Worm (Caenorhabditis elegans) whole organism, early embryonic: ENCODE measurements around the gene fbxa-53.
"Not testable (repeated sequence)": the region's sequence is repeated elsewhere in the genome, so short reads cannot be mapped to it uniquely, and the experiment has no call there.

ENCODE experiments used
- B0310.2 ChIP-seq: sonication (generic microtip); optimal IDR thresholded peaks from 2 replicates; lab custom pipeline; 2016; ENCODE audit warnings: mild to moderate bottlenecking, missing genetic modification characterization, missing compliant biosample characterization
- F13C5.2 ChIP-seq: sonication (generic microtip); optimal IDR thresholded peaks from 2 replicates; lab custom pipeline; 2017; ENCODE audit warnings: mild to moderate bottlenecking, missing genetic modification characterization, inconsistent platforms, missing compliant biosample characterization
- aly-1 ChIP-seq: sonication (generic microtip); optimal IDR thresholded peaks from 2 replicates; lab custom pipeline; 2016; ENCODE audit warnings: missing genetic modification characterization, missing compliant biosample characterization
- ama-1 ChIP-seq: fragments of 150-350 bp; optimal IDR thresholded peaks from 2 replicates; lab custom pipeline; 2014
- ceh-13 ChIP-seq: fragments of 200-800 bp; sonication (Bioruptor generic); optimal IDR thresholded peaks from 2 replicates; lab custom pipeline; 2018; ENCODE audit warnings: mild to moderate bottlenecking, missing genetic modification characterization, missing compliant biosample characterization
- ceh-36 ChIP-seq: sonication (generic microtip); optimal IDR thresholded peaks from 2 replicates; lab custom pipeline; 2016; ENCODE audit warnings: missing genetic modification characterization, inconsistent platforms, missing compliant biosample characterization
- ets-7 ChIP-seq: sonication (generic microtip); optimal IDR thresholded peaks from 2 replicates; lab custom pipeline; 2016; ENCODE audit warnings: missing genotype, missing genetic modification characterization, missing compliant biosample characterization
- flt-1 ChIP-seq: fragments of 200-800 bp; sonication (Bioruptor generic); IDR thresholded peaks from 2 replicates; pipeline ENCODE4 v1.3.6; 2022; ENCODE audit warnings: missing genetic modification characterization, missing compliant biosample characterization
- hmbx-1 ChIP-seq: sonication (generic microtip); optimal IDR thresholded peaks from 2 replicates; lab custom pipeline; 2016; ENCODE audit warnings: mild to moderate bottlenecking, missing genetic modification characterization, missing compliant biosample characterization
- hmg-4 ChIP-seq: fragments of 200-800 bp; sonication (Bioruptor generic); optimal IDR thresholded peaks from 2 replicates; lab custom pipeline; 2018; ENCODE audit warnings: mild to moderate bottlenecking, missing genetic modification characterization, missing compliant biosample characterization
- hnd-1 ChIP-seq: sonication (generic microtip); optimal IDR thresholded peaks from 2 replicates; lab custom pipeline; 2016; ENCODE audit warnings: missing genetic modification characterization, missing compliant biosample characterization
- pes-1 ChIP-seq: fragments of 200-800 bp; sonication (Bioruptor generic); IDR thresholded peaks from 2 replicates; pipeline ENCODE4 v1.3.6; 2022; ENCODE audit warnings: missing genetic modification reagents, missing genetic modification characterization, missing compliant biosample characterization
- scrt-1 ChIP-seq: fragments of 200-800 bp; sonication (Bioruptor generic); IDR thresholded peaks from 2 replicates; pipeline ENCODE4 v1.3.6; 2022; ENCODE audit warnings: missing genetic modification characterization, missing compliant biosample characterization
- sea-1 ChIP-seq: fragments of 200-800 bp; sonication (Bioruptor generic); conservative IDR thresholded peaks from 2 replicates; pipeline ENCODE4 v1.3.6; 2022; ENCODE audit warnings: missing genetic modification characterization, missing compliant biosample characterization
- tbx-11 ChIP-seq: fragments of 200-800 bp; sonication (Bioruptor generic); IDR thresholded peaks from 2 replicates; pipeline ENCODE4 v1.3.6; 2022; ENCODE audit warnings: missing genetic modification characterization, missing compliant biosample characterization
- tbx-37 ChIP-seq: fragments of 200-800 bp; sonication (Bioruptor generic); conservative IDR thresholded peaks from 2 replicates; pipeline ENCODE4 v1.3.6; 2022; ENCODE audit warnings: missing genetic modification reagents, missing genetic modification characterization, missing compliant biosample characterization
- tra-4 ChIP-seq: sonication (generic microtip); optimal IDR thresholded peaks from 2 replicates; lab custom pipeline; 2017; ENCODE audit warnings: missing genetic modification characterization, missing compliant biosample characterization

The fbxa-53 gene

ce11 chrX:1690894-1691293 lies 27.5 kb downstream of the fbxa-53 start, which contains the start of gene C36C9.6:
TSS of gene C36C9.6 (minus strand) at chrX:1690994.
- TF ChIP-seq ama-1 (lab: Kevin White, UChicago); hmbx-1 (tag; lab: Kevin White, UChicago); scrt-1: not testable (repeated sequence)

DNA sequence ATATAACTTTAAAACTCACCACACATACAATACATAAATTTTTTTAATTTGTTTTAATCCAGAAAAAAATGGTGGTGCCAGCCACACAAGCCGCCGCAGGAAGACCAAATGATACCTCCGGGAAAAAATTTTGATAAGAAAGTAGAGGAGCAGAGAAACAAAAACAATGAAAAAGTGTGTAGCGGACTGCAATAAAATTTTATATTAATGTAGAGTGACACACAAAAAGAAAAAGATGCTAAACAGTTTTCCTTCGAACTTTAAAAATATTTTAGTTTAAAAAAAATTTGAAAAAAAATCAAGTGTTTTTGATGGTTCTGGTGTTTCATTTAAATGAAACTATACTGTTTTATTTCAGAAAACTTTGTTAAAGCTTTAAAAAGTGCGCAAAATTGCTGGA lies 28.4 kb downstream of the fbxa-53 start, which contains the start of gene C36C9.12:
TSS of gene C36C9.12 (minus strand) at position 101 of the 400 bp plus-strand sequence.
- TF ChIP-seq ama-1 (lab: Kevin White, UChicago); hmg-4; ets-7 (tag; lab: Kevin White, UChicago): not testable (repeated sequence)

DNA sequence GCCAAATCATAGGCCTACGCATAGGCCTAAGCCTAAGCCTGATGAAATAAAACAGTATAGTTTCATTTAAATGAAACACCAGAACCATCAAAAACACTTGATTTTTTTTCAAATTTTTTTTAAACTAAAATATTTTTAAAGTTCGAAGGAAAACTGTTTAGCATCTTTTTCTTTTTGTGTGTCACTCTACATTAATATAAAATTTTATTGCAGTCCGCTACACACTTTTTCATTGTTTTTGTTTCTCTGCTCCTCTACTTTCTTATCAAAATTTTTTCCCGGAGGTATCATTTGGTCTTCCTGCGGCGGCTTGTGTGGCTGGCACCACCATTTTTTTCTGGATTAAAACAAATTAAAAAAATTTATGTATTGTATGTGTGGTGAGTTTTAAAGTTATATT lies 31.3 kb downstream of the fbxa-53 start, which contains the start of gene C36C9.11:
TSS of gene C36C9.11 (plus strand) at position 301 of the 400 bp plus-strand sequence.
- not testable (repeated sequence) for TF ChIP-seq scrt-1; tra-4 (tag; lab: Kevin White, UChicago); hmbx-1 (tag; lab: Kevin White, UChicago)

- no peak for TF ChIP-seq tra-4 (tag; lab: Kevin White, UChicago)
- no peak for TF ChIP-seq ama-1 (lab: Kevin White, UChicago)
- TF ChIP-seq hnd-1 (tag; lab: Kevin White, UChicago) = no peak
- no peak for TF ChIP-seq scrt-1
- no peak for TF ChIP-seq pes-1 (GFP tag; lab: Robert Waterston, UW)
- TF ChIP-seq tbx-11 = no peak
- TF ChIP-seq B0310.2 = no peak
- no peak for TF ChIP-seq aly-1
- TF ChIP-seq ceh-13 (GFP tag; lab: Kevin White, UChicago) = no peak
- no peak for TF ChIP-seq flt-1 (GFP tag; lab: Robert Waterston, UW)
- no peak for TF ChIP-seq ceh-36 (tag; lab: Kevin White, UChicago)
- no peak for TF ChIP-seq hmbx-1 (tag; lab: Kevin White, UChicago)
- TF ChIP-seq ets-7 (tag; lab: Kevin White, UChicago) = no peak
- TF ChIP-seq tbx-37 (GFP tag; lab: Robert Waterston, UW) = no peak
- TF ChIP-seq sea-1 = no peak
- no peak for TF ChIP-seq hmg-4
- no peak for TF ChIP-seq F13C5.2 (tag; lab: Kevin White, UChicago)
Observed at ce11 chrX:1682558-1682957, 35.8 kb downstream of the fbxa-53 start, which contains the start of gene meg-4. TSS of gene meg-4 (plus strand) at chrX:1682954.

DNA sequence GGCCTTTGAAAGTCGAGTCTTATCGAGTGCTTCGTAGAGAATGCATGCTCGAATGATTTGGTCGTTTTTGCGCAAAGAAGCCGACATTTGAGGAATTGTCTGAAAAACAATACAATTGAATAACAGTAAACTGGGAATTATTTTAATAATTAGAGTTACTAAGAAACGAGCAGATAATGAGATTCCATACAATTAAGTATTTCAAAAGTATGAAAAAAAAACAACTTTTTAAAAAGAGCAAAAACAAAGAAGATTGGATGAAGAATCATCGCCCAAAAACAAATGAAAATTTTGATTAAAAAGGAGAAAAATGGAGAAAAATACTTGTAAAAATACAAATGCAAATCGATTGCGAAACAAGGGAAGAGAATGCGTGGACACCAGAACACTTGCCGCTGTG lies 40.4 kb downstream of the fbxa-53 start, which contains the start of gene fbxa-170:
TSS of gene fbxa-170 (minus strand) at position 101 of the 400 bp plus-strand sequence.
- TF ChIP-seq hmg-4 = no peak
- no peak for TF ChIP-seq ets-7 (tag; lab: Kevin White, UChicago)
- no peak for TF ChIP-seq aly-1
- no peak for TF ChIP-seq tra-4 (tag; lab: Kevin White, UChicago)
- no peak for TF ChIP-seq F13C5.2 (tag; lab: Kevin White, UChicago)
- TF ChIP-seq flt-1 (GFP tag; lab: Robert Waterston, UW) = no peak
- no peak for TF ChIP-seq ama-1 (lab: Kevin White, UChicago)
- TF ChIP-seq scrt-1 = no peak
- no peak for TF ChIP-seq tbx-11
- TF ChIP-seq B0310.2 = no peak
- TF ChIP-seq hmbx-1 (tag; lab: Kevin White, UChicago) = no peak
- TF ChIP-seq tbx-37 (GFP tag; lab: Robert Waterston, UW) = no peak
- no peak for TF ChIP-seq pes-1 (GFP tag; lab: Robert Waterston, UW)

- TF ChIP-seq hnd-1 (tag; lab: Kevin White, UChicago) = no peak
- TF ChIP-seq tra-4 (tag; lab: Kevin White, UChicago) = no peak
- TF ChIP-seq hmbx-1 (tag; lab: Kevin White, UChicago) = no peak
- no peak for TF ChIP-seq ceh-36 (tag; lab: Kevin White, UChicago)
- no peak for TF ChIP-seq F13C5.2 (tag; lab: Kevin White, UChicago)
- TF ChIP-seq sea-1 = no peak
- no peak for TF ChIP-seq tbx-37 (GFP tag; lab: Robert Waterston, UW)
- no peak for TF ChIP-seq B0310.2
- no peak for TF ChIP-seq aly-1
- no peak for TF ChIP-seq ceh-13 (GFP tag; lab: Kevin White, UChicago)
- TF ChIP-seq tbx-11 = no peak
- TF ChIP-seq flt-1 (GFP tag; lab: Robert Waterston, UW) = no peak
Observed at ce11 chrX:1675879-1676278, 42.5 kb downstream of the fbxa-53 start.

ce11 chrX:1674056-1674455 lies 44.3 kb downstream of the fbxa-53 start, which contains the start of gene tbx-31:
TSS of gene tbx-31 (minus strand) at chrX:1674156.
- TF ChIP-seq ama-1 (lab: Kevin White, UChicago) = no peak
- TF ChIP-seq hnd-1 (tag; lab: Kevin White, UChicago) = no peak

DNA sequence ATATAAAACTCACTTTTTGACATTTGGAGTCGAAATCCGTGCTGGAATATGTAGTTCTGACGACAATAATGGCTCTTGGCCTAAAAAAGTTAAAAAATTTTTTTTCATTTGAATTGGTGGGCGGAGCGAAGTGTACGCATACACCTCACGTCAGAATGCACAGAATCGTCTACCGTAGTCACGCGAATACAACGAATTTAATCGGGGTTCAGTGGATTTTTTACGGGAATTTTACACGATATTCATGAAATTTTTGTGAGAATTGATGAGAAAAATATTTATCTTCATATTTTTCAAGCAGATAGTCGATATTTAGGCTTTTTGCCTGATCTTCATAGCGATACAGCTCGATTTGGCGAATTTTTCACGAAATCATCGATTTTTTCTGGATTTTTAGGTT lies 49.6 kb downstream of the fbxa-53 start, which contains the start of gene R09H3.3:
TSS of gene R09H3.3 (minus strand) at position 101 of the 400 bp plus-strand sequence.
- no peak for TF ChIP-seq flt-1 (GFP tag; lab: Robert Waterston, UW)
- no peak for TF ChIP-seq scrt-1
- no peak for TF ChIP-seq hmbx-1 (tag; lab: Kevin White, UChicago)
- TF ChIP-seq hnd-1 (tag; lab: Kevin White, UChicago) = no peak
- TF ChIP-seq F13C5.2 (tag; lab: Kevin White, UChicago) = no peak
- TF ChIP-seq aly-1 = no peak

DNA sequence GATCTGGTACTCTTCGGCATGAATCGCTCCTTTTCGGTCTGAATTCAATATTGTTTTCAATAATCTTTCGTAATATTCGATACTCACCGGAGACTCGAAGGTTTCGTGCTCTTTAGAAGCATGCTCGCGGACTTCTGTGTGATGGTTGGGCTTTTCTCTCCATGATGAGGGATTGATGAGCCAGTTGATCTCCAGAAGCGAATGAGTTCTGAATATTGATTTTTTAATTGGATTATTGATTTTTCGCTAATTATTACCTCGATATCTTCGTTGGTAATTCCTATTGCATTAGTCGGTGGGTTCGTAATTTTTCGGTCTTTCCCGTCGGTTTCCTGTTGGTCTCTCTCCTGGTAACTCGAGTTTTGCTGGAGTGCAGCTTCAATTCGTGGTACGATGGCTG lies 51.3 kb downstream of the fbxa-53 start:
- no peak for TF ChIP-seq pes-1 (GFP tag; lab: Robert Waterston, UW)
- TF ChIP-seq sea-1 = no peak
- TF ChIP-seq scrt-1 = no peak
- TF ChIP-seq B0310.2 = no peak
- no peak for TF ChIP-seq hmbx-1 (tag; lab: Kevin White, UChicago)
- no peak for TF ChIP-seq tbx-37 (GFP tag; lab: Robert Waterston, UW)
- no peak for TF ChIP-seq tbx-11
- TF ChIP-seq ceh-36 (tag; lab: Kevin White, UChicago) = no peak
- TF ChIP-seq ama-1 (lab: Kevin White, UChicago) = no peak
- TF ChIP-seq ceh-13 (GFP tag; lab: Kevin White, UChicago) = no peak
- no peak for TF ChIP-seq tra-4 (tag; lab: Kevin White, UChicago)
